Worm (Caenorhabditis elegans): ENCODE results near the gene col-34.

ce11 chrIV:4225851-4226250 lies 18.6 kb downstream of the col-34 start, which contains the start of gene srbc-71:
- TF ChIP-seq flt-1 (GFP tag; IDR thresholded peaks at IDR 0.05) (no peak), med-1 (GFP tag; optimal IDR thresholded peaks at IDR 0.05; ENCODE audit: insufficient read depth) (no peak), klf-2 (GFP tag; conservative IDR thresholded peaks at IDR 0.05) (no peak), ztf-29 (GFP tag; IDR thresholded peaks at IDR 0.05) (no peak)

Measured in whole organism, midembryonic.